Worm (Caenorhabditis elegans) whole organism, L1 larva: ENCODE measurements around the gene C26F1.1.

Experiments used
- fos-1 ChIP-seq: fragments of 150-350 bp; optimal IDR thresholded peaks from 2 replicates; lab custom pipeline; 2014; ENCODE audit warnings: missing biosample characterization, missing genetic modification characterization
- nhr-76 ChIP-seq: sonication (generic microtip); optimal IDR thresholded peaks from 2 replicates; lab custom pipeline; 2017; ENCODE audit warnings: missing biosample characterization, missing genetic modification characterization
- ztf-11 ChIP-seq, 2 experiments: sonication (generic microtip); optimal IDR thresholded peaks; 2 replicates each; lab custom pipeline; 2016 to 2017; ENCODE audit warnings: missing genetic modification characterization in 2 of 2, missing biosample characterization in 1 of 2, missing compliant biosample characterization in 1 of 2

- TF ChIP-seq nhr-76 (tag; lab: Kevin White, UChicago) (no peak), fos-1 (tag; lab: Kevin White, UChicago) (no peak), ztf-11 (tag; optimal IDR thresholded peaks at IDR 0.05; lab: Kevin White, UChicago) (no peak)
These were observed 24.4 kb downstream of the C26F1.1 start, which contains the start of gene ZK742.3 for ce11 chrV:7809320-7810256.
